Worm (Caenorhabditis elegans) whole organism, late embryonic: ENCODE measurements around the gene clec-19.

ENCODE experiments used
- C38D4.7 ChIP-seq: fragments of 200-800 bp; sonication (Bioruptor generic); optimal IDR thresholded peaks from 2 replicates; lab custom pipeline; 2018; ENCODE audit warnings: mild to moderate bottlenecking, missing genetic modification characterization, moderate library complexity, missing compliant biosample characterization
- F13H6.1 ChIP-seq: sonication (generic microtip); optimal IDR thresholded peaks from 2 replicates; lab custom pipeline; 2016; ENCODE audit warnings: missing genetic modification characterization, missing compliant biosample characterization
- Y22D7AL.16 ChIP-seq: sonication (generic microtip); optimal IDR thresholded peaks from 2 replicates; lab custom pipeline; 2016; ENCODE audit warnings: missing genetic modification characterization, missing compliant biosample characterization
- ceh-14 ChIP-seq: sonication (generic microtip); optimal IDR thresholded peaks from 2 replicates; lab custom pipeline; 2016; ENCODE audit warnings: missing genotype, missing genetic modification characterization, missing compliant biosample characterization
- ceh-18 ChIP-seq: sonication (generic microtip); optimal IDR thresholded peaks from 2 replicates; lab custom pipeline; 2016; ENCODE audit warnings: missing genetic modification characterization, missing compliant biosample characterization
- ceh-24 ChIP-seq: sonication (generic microtip); optimal IDR thresholded peaks from 2 replicates; lab custom pipeline; 2016; ENCODE audit warnings: mild to moderate bottlenecking, missing genetic modification characterization, missing compliant biosample characterization
- ceh-45 ChIP-seq: fragments of 200-800 bp; sonication (Bioruptor generic); IDR thresholded peaks from 2 replicates; pipeline ENCODE4 v1.3.6; 2022; ENCODE audit warnings: missing genetic modification reagents, missing genetic modification characterization, missing compliant biosample characterization
- ceh-48 ChIP-seq: sonication (generic microtip); optimal IDR thresholded peaks from 2 replicates; lab custom pipeline; 2016; ENCODE audit warnings: missing genetic modification characterization, inconsistent platforms, missing compliant biosample characterization
- dmd-4 ChIP-seq: sonication (generic microtip); optimal IDR thresholded peaks from 2 replicates; lab custom pipeline; 2016; ENCODE audit warnings: borderline replicate concordance, missing genetic modification characterization, missing compliant biosample characterization
- elt-2 ChIP-seq: sonication (generic microtip); optimal IDR thresholded peaks from 2 replicates; lab custom pipeline; 2016; ENCODE audit warnings: missing genetic modification reagents, missing genetic modification characterization, missing compliant biosample characterization
- elt-4 ChIP-seq: sonication (generic microtip); optimal IDR thresholded peaks from 2 replicates; lab custom pipeline; 2016; ENCODE audit warnings: missing genetic modification characterization, missing compliant biosample characterization
- ets-4 ChIP-seq: sonication (generic microtip); optimal IDR thresholded peaks from 2 replicates; lab custom pipeline; 2016; ENCODE audit warnings: missing genetic modification characterization, missing compliant biosample characterization
- eyg-1 ChIP-seq: sonication (generic microtip); optimal IDR thresholded peaks from 2 replicates; lab custom pipeline; 2016; ENCODE audit warnings: missing genotype, missing genetic modification characterization, missing compliant biosample characterization
- fax-1 ChIP-seq: sonication (generic microtip); optimal IDR thresholded peaks from 2 replicates; lab custom pipeline; 2016; ENCODE audit warnings: missing genotype, missing genetic modification characterization, missing compliant biosample characterization
- fkh-10 ChIP-seq: fragments of 150-350 bp; optimal IDR thresholded peaks from 2 replicates; lab custom pipeline; 2014; ENCODE audit warnings: missing biosample characterization, missing genetic modification reagents, missing genetic modification characterization
- fkh-6 ChIP-seq: sonication (generic microtip); optimal IDR thresholded peaks from 2 replicates; lab custom pipeline; 2016; ENCODE audit warnings: missing genetic modification characterization, missing compliant biosample characterization
- gmeb-2 ChIP-seq: sonication (generic microtip); optimal IDR thresholded peaks from 2 replicates; lab custom pipeline; 2016; ENCODE audit warnings: missing genetic modification characterization, inconsistent platforms, missing compliant biosample characterization
- hlh-13 ChIP-seq: fragments of 200-800 bp; sonication (Bioruptor generic); optimal IDR thresholded peaks from 2 replicates; lab custom pipeline; 2018; ENCODE audit warnings: mild to moderate bottlenecking, missing genetic modification characterization, missing compliant biosample characterization
- hlh-30 ChIP-seq: sonication (generic microtip); optimal IDR thresholded peaks from 2 replicates; lab custom pipeline; 2017; ENCODE audit warnings: antibody characterized with exemption, missing genetic modification characterization, missing compliant biosample characterization; ENCODE audit not compliant: insufficient read depth
- hlh-6 ChIP-seq: sonication (generic microtip); optimal IDR thresholded peaks from 2 replicates; lab custom pipeline; 2016; ENCODE audit warnings: missing genotype, missing genetic modification characterization, missing compliant biosample characterization
- lin-11 ChIP-seq: fragments of 200-800 bp; sonication (Bioruptor generic); optimal IDR thresholded peaks from 2 replicates; lab custom pipeline; 2018; ENCODE audit warnings: mild to moderate bottlenecking, missing genetic modification characterization, missing compliant biosample characterization
- mec-3 ChIP-seq: sonication (generic microtip); optimal IDR thresholded peaks from 2 replicates; lab custom pipeline; 2016; ENCODE audit warnings: borderline replicate concordance, missing genetic modification characterization, missing compliant biosample characterization
- nfya-1 ChIP-seq: sonication (generic microtip); optimal IDR thresholded peaks from 2 replicates; lab custom pipeline; 2017; ENCODE audit warnings: missing genetic modification characterization, mild to moderate bottlenecking, missing compliant biosample characterization, antibody characterized with exemption, moderate library complexity
- nhr-11 ChIP-seq: fragments of 150-350 bp; optimal IDR thresholded peaks from 2 replicates; lab custom pipeline; 2014; ENCODE audit warnings: missing biosample characterization, missing genetic modification characterization
- nhr-232 ChIP-seq: sonication (generic microtip); optimal IDR thresholded peaks from 2 replicates; lab custom pipeline; 2016; ENCODE audit warnings: missing genetic modification characterization, missing compliant biosample characterization
- odd-2 ChIP-seq: sonication (generic microtip); optimal IDR thresholded peaks from 2 replicates; lab custom pipeline; 2017; ENCODE audit warnings: antibody characterized with exemption, mild to moderate bottlenecking, missing genetic modification characterization, missing compliant biosample characterization
- pag-3 ChIP-seq: sonication (generic microtip); optimal IDR thresholded peaks from 2 replicates; lab custom pipeline; 2016; ENCODE audit warnings: missing compliant biosample characterization, missing genetic modification characterization, borderline replicate concordance
- pax-1 ChIP-seq: fragments of 150-350 bp; optimal IDR thresholded peaks from 2 replicates; lab custom pipeline; 2014; ENCODE audit warnings: missing biosample characterization, missing genetic modification characterization
- pqm-1 ChIP-seq: sonication (generic microtip); optimal IDR thresholded peaks from 2 replicates; lab custom pipeline; 2016; ENCODE audit warnings: missing genetic modification characterization, missing compliant biosample characterization
- ref-2 ChIP-seq: sonication (generic microtip); optimal IDR thresholded peaks from 2 replicates; lab custom pipeline; 2016; ENCODE audit warnings: missing genetic modification characterization, missing compliant biosample characterization
- sdc-2 ChIP-seq: sonication (generic microtip); optimal IDR thresholded peaks from 2 replicates; lab custom pipeline; 2016; ENCODE audit warnings: missing genotype, missing genetic modification characterization, missing compliant biosample characterization
- sox-2 ChIP-seq: fragments of 200-800 bp; sonication (Bioruptor generic); IDR thresholded peaks from 2 replicates; pipeline ENCODE4 v1.3.6; 2022; ENCODE audit warnings: missing genetic modification reagents, missing genetic modification characterization, missing compliant biosample characterization
- tbx-2 ChIP-seq: sonication (generic microtip); optimal IDR thresholded peaks from 2 replicates; lab custom pipeline; 2016; ENCODE audit warnings: missing genetic modification characterization, missing compliant biosample characterization
- tbx-7 ChIP-seq: sonication (generic microtip); optimal IDR thresholded peaks from 2 replicates; lab custom pipeline; 2016; ENCODE audit warnings: missing genotype, missing genetic modification characterization, missing compliant biosample characterization
- ttx-3 ChIP-seq: sonication (generic microtip); optimal IDR thresholded peaks from 2 replicates; lab custom pipeline; 2016; ENCODE audit warnings: missing genetic modification reagents, missing genetic modification characterization, missing compliant biosample characterization
- unc-3 ChIP-seq, 2 experiments: fragments of 200-800 bp in 1 of 2; sonication (Bioruptor generic) in 1 of 2; sonication (generic microtip) in 1 of 2; conservative IDR thresholded peaks in 1 of 2; optimal IDR thresholded peaks in 1 of 2; 2 replicates each; pipeline versions ENCODE4 v1.3.6 to Lab custom; 2016 to 2022; ENCODE audit warnings: missing compliant biosample characterization in 2 of 2, missing genetic modification characterization in 2 of 2, missing genetic modification reagents in 1 of 2
- unc-55 ChIP-seq: sonication (generic microtip); optimal IDR thresholded peaks from 2 replicates; lab custom pipeline; 2017; ENCODE audit warnings: missing biosample characterization, missing genetic modification reagents, missing genetic modification characterization
- zip-5 ChIP-seq: sonication (generic microtip); optimal IDR thresholded peaks from 2 replicates; lab custom pipeline; 2016; ENCODE audit warnings: missing genetic modification characterization, missing compliant biosample characterization

clec-19 gene

DNA sequence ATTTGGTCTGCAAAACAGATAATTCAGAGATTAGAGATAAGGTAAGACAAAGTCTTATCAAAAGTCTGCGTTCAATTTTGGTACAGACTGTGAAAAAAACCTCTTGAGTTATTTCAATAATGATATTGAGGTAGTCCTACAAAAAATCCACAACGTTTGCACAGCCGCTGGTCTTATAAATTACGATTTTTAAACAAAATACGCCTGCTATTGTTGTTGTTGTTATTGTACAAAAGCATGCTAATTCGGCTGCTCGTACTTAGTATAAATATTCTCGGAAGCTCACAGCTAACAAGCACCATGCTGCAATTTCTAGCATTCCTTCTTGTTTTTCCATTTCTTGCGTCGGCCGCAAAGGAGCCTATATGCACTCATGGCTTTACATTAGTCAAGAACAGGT, at the start of gene clec-19:
Gene clec-19 (plus strand): TSS at position 301 of the 400 bp plus-strand sequence.
- no peak for TF ChIP-seq fax-1
- no peak for TF ChIP-seq sox-2
- TF ChIP-seq ttx-3 (tag; lab: Kevin White, UChicago), result no peak
- no peak for TF ChIP-seq nhr-232 (tag; lab: Kevin White, UChicago)
- no peak for TF ChIP-seq pag-3 (tag; lab: Kevin White, UChicago)
- TF ChIP-seq hlh-13 (GFP tag; lab: Kevin White, UChicago), result no peak
- TF ChIP-seq hlh-30 (tag; lab: Kevin White, UChicago), result no peak
- TF ChIP-seq nfya-1 (tag; lab: Kevin White, UChicago), result no peak
- no peak for TF ChIP-seq elt-2 (tag; lab: Kevin White, UChicago)
- no peak for TF ChIP-seq ceh-45
- TF ChIP-seq unc-3 (GFP tag; conservative IDR thresholded peaks at IDR 0.05; lab: Robert Waterston, UW), result no peak
- no peak for TF ChIP-seq unc-3 (tag; optimal IDR thresholded peaks at IDR 0.05; lab: Kevin White, UChicago)
- no peak for TF ChIP-seq lin-11 (tag; lab: Kevin White, UChicago)
- no peak for TF ChIP-seq ceh-18 (tag; lab: Kevin White, UChicago)
- no peak for TF ChIP-seq ceh-48 (tag; lab: Kevin White, UChicago)
- TF ChIP-seq pax-1 (tag; lab: Kevin White, UChicago), result no peak
- TF ChIP-seq zip-5 (tag; lab: Kevin White, UChicago), result no peak
- no peak for TF ChIP-seq F13H6.1 (tag; lab: Kevin White, UChicago)
- no peak for TF ChIP-seq tbx-7 (tag; lab: Kevin White, UChicago)
- TF ChIP-seq mec-3 (tag; lab: Kevin White, UChicago), result no peak

- TF ChIP-seq fax-1 (no peak), zip-5 (tag; lab: Kevin White, UChicago) (no peak), hlh-30 (tag; lab: Kevin White, UChicago) (no peak), sdc-2 (tag; lab: Kevin White, UChicago) (no peak), dmd-4 (no peak), tbx-2 (no peak), ceh-24 (tag; lab: Kevin White, UChicago) (no peak), nhr-11 (tag; lab: Kevin White, UChicago) (no peak), fkh-6 (tag; lab: Kevin White, UChicago) (no peak), ets-4 (tag; lab: Kevin White, UChicago) (no peak)
Measured at ce11 chrII:1694530-1694929, 49.8 kb upstream of the clec-19 start, which contains the start of gene fbxc-26. fbxc-26 (minus strand) TSS chrII:1694630.

ce11 chrII:1695861-1696260, 48.4 kb upstream of the clec-19 start, which contains the start of gene F58E1.13:
F58E1.13 (minus strand) TSS chrII:1695872.
- TF ChIP-seq unc-55 (no peak), eyg-1 (tag; lab: Kevin White, UChicago) (no peak), ceh-24 (tag; lab: Kevin White, UChicago) (no peak), zip-5 (tag; lab: Kevin White, UChicago) (no peak), C38D4.7 (GFP tag; lab: Kevin White, UChicago) (no peak), hlh-6 (tag; lab: Kevin White, UChicago) (no peak), pqm-1 (tag; lab: Kevin White, UChicago) (no peak), elt-4 (tag; lab: Kevin White, UChicago) (no peak), ceh-14 (tag; lab: Kevin White, UChicago) (no peak), hlh-13 (GFP tag; lab: Kevin White, UChicago) (no peak), gmeb-2 (no peak), ref-2 (tag; lab: Kevin White, UChicago) (no peak), Y22D7AL.16 (tag; lab: Kevin White, UChicago) (no peak), fkh-10 (no peak), odd-2 (tag; lab: Kevin White, UChicago) (no peak), sdc-2 (tag; lab: Kevin White, UChicago) (no peak)
